Worm (Caenorhabditis elegans) whole organism, L1 larva: ENCODE results near the gene K08D8.3.

Experiments used
- C16A3.4 ChIP-seq: fragments of 150-350 bp; optimal IDR thresholded peaks from 2 replicates; lab custom pipeline; 2014; ENCODE audit warnings: missing biosample characterization, missing genetic modification characterization
- ceh-82 ChIP-seq, 3 experiments: fragments of 150-350 bp in 1 of 3; sonication (generic microtip) in 2 of 3; optimal IDR thresholded peaks; 2 replicates each; lab custom pipeline; 2014 to 2017; ENCODE audit warnings: missing biosample characterization in 3 of 3, missing genetic modification characterization in 3 of 3
- mdl-1 ChIP-seq, 2 experiments: fragments of 150-350 bp; optimal IDR thresholded peaks; 2 replicates each; lab custom pipeline; 2014 to 2017; ENCODE audit warnings: missing biosample characterization in 2 of 2, missing genetic modification characterization in 2 of 2, inconsistent platforms in 1 of 2
- nhr-237 ChIP-seq: fragments of 150-350 bp; optimal IDR thresholded peaks from 2 replicates; lab custom pipeline; 2014; ENCODE audit warnings: missing biosample characterization, missing genetic modification characterization
- tlp-1 ChIP-seq: fragments of 150-350 bp; optimal IDR thresholded peaks from 2 replicates; lab custom pipeline; 2014; ENCODE audit warnings: missing biosample characterization, missing genetic modification characterization
- ztf-4 ChIP-seq: fragments of 150-350 bp; optimal IDR thresholded peaks from 2 replicates; lab custom pipeline; 2014; ENCODE audit warnings: missing biosample characterization, missing genetic modification characterization

DNA sequence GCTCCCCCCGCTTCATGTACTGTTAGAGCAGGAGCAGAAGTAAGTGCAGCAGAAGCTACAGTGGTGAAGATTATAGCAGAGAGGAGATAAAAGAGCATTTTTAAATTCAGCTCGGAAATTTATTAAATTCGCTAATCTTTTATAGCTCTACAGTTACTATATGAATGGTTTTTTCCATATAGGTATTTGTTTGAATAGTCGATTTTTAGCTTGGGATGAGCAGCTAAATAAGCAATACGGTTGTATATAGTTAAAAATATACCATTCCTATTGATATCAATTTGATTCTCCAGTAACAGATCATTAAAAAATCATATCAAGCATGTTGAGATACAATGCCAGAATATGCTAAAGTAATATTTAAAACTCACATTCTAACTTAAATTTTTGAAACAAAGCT lies 20.2 kb upstream of the K08D8.3 start, which contains the start of gene srlf-5:
- TF ChIP-seq ceh-82 (tag; optimal IDR thresholded peaks at IDR 0.05; lab: Kevin White, UChicago) (no peak), ztf-4 (tag; lab: Kevin White, UChicago) (no peak), C16A3.4 (tag; lab: Kevin White, UChicago) (no peak), tlp-1 (tag; lab: Kevin White, UChicago) (no peak), mdl-1 (tag; optimal IDR thresholded peaks at IDR 0.05; lab: Kevin White, UChicago) (no peak), nhr-237 (tag; lab: Kevin White, UChicago) (no peak)
